Fruit fly (Drosophila melanogaster) whole organism, embryonic: ENCODE results near the gene CG11085.

ENCODE experiments used
- Aef1 ChIP-seq: fragments of 200-800 bp; sonication (Bioruptor generic); IDR thresholded peaks from 3 replicates; pipeline ENCODE4 v1.3.6; 2022; ENCODE audit warnings: missing biosample characterization, missing genetic modification characterization
- Atf3 ChIP-seq: fragments of 200-800 bp; sonication (Bioruptor generic); optimal IDR thresholded peaks from 3 replicates; lab custom pipeline; 2016; ENCODE audit warnings: missing biosample characterization, missing genetic modification characterization
- CG12071 ChIP-seq: fragments of 200-800 bp; sonication (Bioruptor generic); optimal IDR thresholded peaks from 3 replicates; lab custom pipeline; 2018; ENCODE audit warnings: missing biosample characterization, mild to moderate bottlenecking, missing genetic modification characterization
- CG15269 ChIP-seq: fragments of 200-800 bp; sonication (Bioruptor generic); optimal IDR thresholded peaks from 2 replicates; lab custom pipeline; 2018; ENCODE audit warnings: missing biosample characterization, mild to moderate bottlenecking, missing genetic modification characterization, moderate library complexity
- CG15479 ChIP-seq: fragments of 200-800 bp; sonication (Bioruptor generic); optimal IDR thresholded peaks from 3 replicates; lab custom pipeline; 2019; ENCODE audit warnings: missing biosample characterization, mild to moderate bottlenecking, missing genetic modification characterization, moderate library complexity
- CG17328 ChIP-seq: fragments of 200-800 bp; sonication (Bioruptor generic); IDR thresholded peaks from 2 replicates; pipeline ENCODE4 v1.3.6; 2022; ENCODE audit warnings: missing biosample characterization, missing genetic modification characterization
- CG2678 ChIP-seq: fragments of 200-800 bp; sonication (Bioruptor generic); optimal IDR thresholded peaks from 3 replicates; lab custom pipeline; 2019; ENCODE audit warnings: missing biosample characterization, mild to moderate bottlenecking, missing genetic modification characterization, moderate library complexity
- CG2875 ChIP-seq: fragments of 200-800 bp; sonication (Bioruptor generic); optimal IDR thresholded peaks from 2 replicates; lab custom pipeline; 2017; ENCODE audit warnings: missing biosample characterization, mild to moderate bottlenecking, missing genetic modification characterization, missing genetic modification reagents
- CG34376 ChIP-seq: fragments of 200-800 bp; sonication (Bioruptor generic); optimal IDR thresholded peaks from 2 replicates; lab custom pipeline; 2018; ENCODE audit warnings: missing biosample characterization, mild to moderate bottlenecking, missing genetic modification characterization
- CG34422 ChIP-seq: fragments of 200-800 bp; sonication (Bioruptor generic); IDR thresholded peaks from 3 replicates; pipeline ENCODE4 v1.3.6; 2022; ENCODE audit warnings: missing biosample characterization, missing genetic modification characterization
- CG4617 ChIP-seq: fragments of 200-800 bp; sonication (Bioruptor generic); optimal IDR thresholded peaks from 3 replicates; lab custom pipeline; 2016; ENCODE audit warnings: missing biosample characterization, missing genetic modification characterization, borderline replicate concordance
- CG6791 ChIP-seq: fragments of 200-800 bp; sonication (Bioruptor generic); IDR thresholded peaks from 3 replicates; pipeline ENCODE4 v1.3.6; 2022; ENCODE audit warnings: missing biosample characterization, missing genetic modification characterization; ENCODE audit not compliant: partially characterized antibody
- CG6854 ChIP-seq: fragments of 200-800 bp; sonication (Bioruptor generic); optimal IDR thresholded peaks from 3 replicates; lab custom pipeline; 2017; ENCODE audit warnings: missing biosample characterization, mild to moderate bottlenecking, missing genetic modification characterization
- CG8359 ChIP-seq: fragments of 200-800 bp; sonication (Bioruptor generic); optimal IDR thresholded peaks from 2 replicates; lab custom pipeline; 2017; ENCODE audit warnings: missing biosample characterization, mild to moderate bottlenecking, missing genetic modification characterization, borderline replicate concordance
- CG8478 ChIP-seq: fragments of >200 bp; optimal IDR thresholded peaks from 2 replicates; lab custom pipeline; 2018
- CG8924 ChIP-seq: fragments of 200-800 bp; optimal IDR thresholded peaks from 3 replicates; lab custom pipeline; 2019; ENCODE audit warnings: missing biosample characterization, mild to moderate bottlenecking, missing genetic modification characterization, moderate library complexity
- CG9727 ChIP-seq: fragments of 200-800 bp; sonication (Bioruptor generic); optimal IDR thresholded peaks from 3 replicates; lab custom pipeline; 2017; ENCODE audit warnings: missing biosample characterization, mild to moderate bottlenecking, missing genetic modification characterization
- CHES-1-like ChIP-seq: fragments of 200-800 bp; sonication (Bioruptor generic); optimal IDR thresholded peaks from 2 replicates; lab custom pipeline; 2016; ENCODE audit warnings: missing biosample characterization, missing genetic modification characterization
- D19B ChIP-seq: fragments of 200-800 bp; sonication (Bioruptor generic); optimal IDR thresholded peaks from 2 replicates; lab custom pipeline; 2017; ENCODE audit warnings: missing biosample characterization, mild to moderate bottlenecking, missing genetic modification characterization
- Dll ChIP-seq: fragments of 200-800 bp; sonication (Bioruptor generic); IDR thresholded peaks from 4 replicates; pipeline ENCODE4 v1.3.6; 2022; ENCODE audit warnings: missing biosample characterization, missing genetic modification characterization; ENCODE audit not compliant: partially characterized antibody
- Drgx ChIP-seq: fragments of 200-800 bp; sonication (Bioruptor generic); IDR thresholded peaks from 2 replicates; pipeline ENCODE4 v1.3.6; 2022; ENCODE audit warnings: missing biosample characterization, missing genetic modification characterization
- Fer1 ChIP-seq: fragments of 200-800 bp; sonication (Bioruptor generic); optimal IDR thresholded peaks from 2 replicates; lab custom pipeline; 2017; ENCODE audit warnings: missing biosample characterization, mild to moderate bottlenecking, missing genetic modification characterization
- MESR4 ChIP-seq: fragments of 200-800 bp; sonication (Bioruptor generic); optimal IDR thresholded peaks from 2 replicates; lab custom pipeline; 2018; ENCODE audit warnings: missing biosample characterization, mild to moderate bottlenecking, missing genetic modification characterization, moderate library complexity
- Myb ChIP-seq: fragments of 200-800 bp; sonication (Bioruptor generic); optimal IDR thresholded peaks from 2 replicates; lab custom pipeline; 2016; ENCODE audit warnings: missing biosample characterization, missing genetic modification characterization
- Side ChIP-seq: fragments of 200-800 bp; sonication (Bioruptor generic); optimal IDR thresholded peaks from 2 replicates; lab custom pipeline; 2016; ENCODE audit warnings: missing biosample characterization, missing genetic modification characterization
- Xrp1 ChIP-seq: fragments of 200-800 bp; sonication (Bioruptor generic); IDR thresholded peaks from 2 replicates; pipeline ENCODE4 v1.3.6; 2022; ENCODE audit warnings: missing biosample characterization, missing genetic modification characterization
- al ChIP-seq: fragments of 200-800 bp; sonication (Bioruptor generic); IDR thresholded peaks from 2 replicates; pipeline ENCODE4 v1.3.6; 2022; ENCODE audit warnings: missing biosample characterization, missing genetic modification characterization
- amos ChIP-seq: fragments of 200-800 bp; sonication (Bioruptor generic); IDR thresholded peaks from 2 replicates; pipeline ENCODE4 v1.3.6; 2022; ENCODE audit warnings: missing biosample characterization, missing genetic modification characterization; ENCODE audit not compliant: partially characterized antibody
- caup ChIP-seq: fragments of 200-800 bp; sonication (Bioruptor generic); optimal IDR thresholded peaks from 3 replicates; lab custom pipeline; 2017; ENCODE audit warnings: missing biosample characterization, mild to moderate bottlenecking, missing genetic modification characterization, moderate library complexity; ENCODE audit not compliant: severe bottlenecking
- dati ChIP-seq: fragments of 200-800 bp; sonication (Bioruptor generic); IDR thresholded peaks from 2 replicates; pipeline ENCODE4 v1.3.6; 2022; ENCODE audit warnings: missing biosample characterization, missing genetic modification characterization
- dmrt99B ChIP-seq: fragments of 200-800 bp; sonication (Bioruptor generic); optimal IDR thresholded peaks from 2 replicates; lab custom pipeline; 2018; ENCODE audit warnings: missing biosample characterization, mild to moderate bottlenecking, missing genetic modification characterization, moderate library complexity
- ewg ChIP-seq: fragments of 200-800 bp; sonication (Bioruptor generic); optimal IDR thresholded peaks from 3 replicates; lab custom pipeline; 2017; ENCODE audit warnings: mild to moderate bottlenecking, missing biosample characterization, missing genetic modification reagents, missing genetic modification characterization
- gce ChIP-seq: fragments of 200-800 bp; sonication (Bioruptor generic); IDR thresholded peaks from 3 replicates; pipeline ENCODE4 v1.3.6; 2022; ENCODE audit warnings: missing biosample characterization, missing genetic modification characterization
- luna ChIP-seq: fragments of 200-800 bp; sonication (Bioruptor generic); optimal IDR thresholded peaks from 2 replicates; lab custom pipeline; 2016; ENCODE audit warnings: missing biosample characterization, missing genetic modification characterization
- mam ChIP-seq: fragments of 200-800 bp; sonication (Bioruptor generic); optimal IDR thresholded peaks from 3 replicates; lab custom pipeline; 2016; ENCODE audit warnings: missing biosample characterization, missing genetic modification characterization
- nmo ChIP-seq: fragments of 200-800 bp; sonication (Bioruptor generic); optimal IDR thresholded peaks from 2 replicates; lab custom pipeline; 2018; ENCODE audit warnings: missing biosample characterization, mild to moderate bottlenecking, missing genetic modification characterization, moderate library complexity
- pan ChIP-seq, 4 experiments: fragments of >200 bp in 3 of 4; fragments of 200-800 bp in 1 of 4; sonication (Bioruptor generic) in 1 of 4; optimal IDR thresholded peaks in 3 of 4; IDR thresholded peaks in 1 of 4; 2 replicates each; pipeline versions ENCODE4 v1.3.6 to Lab custom; 2017 to 2022; ENCODE audit warnings: missing biosample characterization in 2 of 4, missing genetic modification characterization in 2 of 4, mixed read lengths in 1 of 4
- pho ChIP-seq: fragments of 200-800 bp; sonication (Bioruptor generic); optimal IDR thresholded peaks from 2 replicates; lab custom pipeline; 2016; ENCODE audit warnings: missing biosample characterization, missing genetic modification characterization
- sc ChIP-seq, 3 experiments: fragments of >200 bp in 2 of 3; fragments of 200-800 bp in 1 of 3; sonication (Bioruptor generic) in 1 of 3; optimal IDR thresholded peaks; 2 replicates in 2 of 3; 3 replicates in 1 of 3; lab custom pipeline; 2017; ENCODE audit warnings: mild to moderate bottlenecking in 1 of 3, missing biosample characterization in 1 of 3, missing genetic modification characterization in 1 of 3, missing genetic modification reagents in 1 of 3
- scrt ChIP-seq: fragments of 200-800 bp; sonication (Bioruptor generic); optimal IDR thresholded peaks from 2 replicates; lab custom pipeline; 2018; ENCODE audit warnings: missing biosample characterization, mild to moderate bottlenecking, missing genetic modification characterization, moderate library complexity
- sug ChIP-seq: fragments of 200-800 bp; optimal IDR thresholded peaks from 2 replicates; lab custom pipeline; 2019; ENCODE audit warnings: missing biosample characterization, mild to moderate bottlenecking, missing genetic modification characterization, moderate library complexity
- tna ChIP-seq: fragments of 200-800 bp; sonication (Bioruptor generic); IDR thresholded peaks from 2 replicates; pipeline ENCODE4 v1.3.6; 2022; ENCODE audit warnings: missing biosample characterization, missing genetic modification characterization; ENCODE audit not compliant: partially characterized antibody
- unc-4 ChIP-seq: fragments of 200-800 bp; sonication (Bioruptor generic); IDR thresholded peaks from 2 replicates; pipeline ENCODE4 v1.3.6; 2022; ENCODE audit warnings: missing biosample characterization, missing genetic modification characterization; ENCODE audit not compliant: partially characterized antibody
- unpg ChIP-seq: fragments of 200-800 bp; sonication (Bioruptor generic); optimal IDR thresholded peaks from 3 replicates; lab custom pipeline; 2018; ENCODE audit warnings: missing biosample characterization, mild to moderate bottlenecking, missing genetic modification characterization, moderate library complexity
- wek ChIP-seq: fragments of 200-800 bp; sonication (Bioruptor generic); optimal IDR thresholded peaks from 3 replicates; lab custom pipeline; 2018; ENCODE audit warnings: missing biosample characterization, mild to moderate bottlenecking, missing genetic modification characterization, moderate library complexity

Gene CG11085

DNA sequence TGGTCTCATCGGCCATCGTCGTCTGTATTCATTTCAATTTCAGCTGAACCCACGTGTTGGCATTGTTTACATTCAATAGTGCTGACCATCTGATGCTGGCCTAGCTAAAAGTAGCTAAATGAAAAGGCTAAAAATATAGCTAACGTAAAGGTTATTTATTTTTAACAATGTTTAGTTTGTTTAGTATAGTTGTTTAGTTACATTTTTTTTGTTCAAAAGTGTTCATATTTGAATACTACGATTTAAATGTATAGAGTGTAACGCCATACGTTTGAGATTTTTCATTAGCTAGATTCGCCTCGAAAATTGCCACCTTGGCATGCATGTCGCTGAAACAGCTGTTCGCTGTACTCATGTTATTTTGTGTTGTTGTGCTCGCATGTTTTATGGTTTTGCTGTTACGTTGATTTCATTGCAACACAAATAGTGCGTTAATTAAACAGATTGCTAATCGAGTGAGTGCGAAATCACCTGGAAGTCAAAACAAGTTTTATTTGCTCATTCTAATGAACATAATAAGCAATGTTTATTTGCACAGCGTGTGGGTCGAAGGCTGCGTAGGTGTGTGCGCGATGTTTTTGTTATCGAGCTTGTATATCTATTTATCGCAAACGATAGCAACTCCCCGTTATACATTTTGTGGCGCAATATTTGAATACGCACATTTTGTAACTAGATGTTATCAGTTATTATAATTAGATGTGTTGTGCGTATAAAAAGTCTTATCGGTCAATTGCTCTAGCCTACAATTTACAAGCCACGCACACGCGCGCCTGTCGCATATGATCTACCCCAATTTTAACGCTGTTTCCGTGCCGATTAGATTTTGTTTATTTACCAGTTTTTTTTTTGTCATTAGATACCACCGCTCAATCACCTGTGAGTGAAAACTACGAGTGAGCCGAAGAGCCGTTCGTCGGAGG, 4.3 kb upstream of the CG11085 start, which contains the start of the genes CG1463 and Fpgs1 (continued):
- TF ChIP-seq Dll (GFP tag; lab: Robert Waterston, UW) (peak; percentile 44; the same call in 1 of the 4 replicates), CG12071 (GFP tag; lab: Kevin White, UChicago) (no peak), caup (peak; percentile 21), unc-4 (GFP tag; lab: Robert Waterston, UW) (peak; percentile 60), tna (GFP tag; lab: Robert Waterston, UW) (peak; percentile 40; the same call in 1 of the 2 replicates), CG9727 (GFP tag; lab: Kevin White, UChicago) (no peak), Aef1 (GFP tag; lab: Robert Waterston, UW) (0 out of 3 replicates have a peak, but pooled peaks have one; percentile 22), amos (peak; percentile 63; the same call in 1 of the 2 replicates), CG6791 (GFP tag; lab: Robert Waterston, UW) (peak; percentile 47; the same call in 2 of the 3 replicates), Drgx (no peak), nmo (GFP tag; lab: Kevin White, UChicago) (peak; percentile 59), CG4617 (GFP tag; lab: Kevin White, UChicago) (no peak), MESR4 (GFP tag; lab: Kevin White, UChicago) (peak; percentile 11), scrt (GFP tag; lab: Kevin White, UChicago) (peak; percentile 6), ewg (GFP tag; lab: Kevin White, UChicago) (peak; percentile 32), mam (GFP tag; lab: Kevin White, UChicago) (peak; percentile 34), Myb (peak; percentile 33), gce (GFP tag; lab: Robert Waterston, UW) (peak; percentile 30; the same call in 1 of the 3 replicates), CHES-1-like (GFP tag; lab: Kevin White, UChicago) (peak; percentile 77), Fer1 (peak; percentile 49), pho (peak; percentile 32), dmrt99B (no peak), wek (GFP tag; lab: Kevin White, UChicago) (no peak), al (GFP tag; lab: Robert Waterston, UW) (peak; percentile 36; the same call in 1 of the 2 replicates), CG34422 (peak; percentile 47; the same call in 1 of the 3 replicates), pan (optimal IDR thresholded peaks at IDR 0.05; lab: Kevin White, UChicago) (no peak), pan (GFP tag; optimal IDR thresholded peaks at IDR 0.05 in 1 of 2, IDR thresholded peaks at IDR 0.05 in 1 of 2) (peak in 1 of 2 experiments; percentile 53)

DNA sequence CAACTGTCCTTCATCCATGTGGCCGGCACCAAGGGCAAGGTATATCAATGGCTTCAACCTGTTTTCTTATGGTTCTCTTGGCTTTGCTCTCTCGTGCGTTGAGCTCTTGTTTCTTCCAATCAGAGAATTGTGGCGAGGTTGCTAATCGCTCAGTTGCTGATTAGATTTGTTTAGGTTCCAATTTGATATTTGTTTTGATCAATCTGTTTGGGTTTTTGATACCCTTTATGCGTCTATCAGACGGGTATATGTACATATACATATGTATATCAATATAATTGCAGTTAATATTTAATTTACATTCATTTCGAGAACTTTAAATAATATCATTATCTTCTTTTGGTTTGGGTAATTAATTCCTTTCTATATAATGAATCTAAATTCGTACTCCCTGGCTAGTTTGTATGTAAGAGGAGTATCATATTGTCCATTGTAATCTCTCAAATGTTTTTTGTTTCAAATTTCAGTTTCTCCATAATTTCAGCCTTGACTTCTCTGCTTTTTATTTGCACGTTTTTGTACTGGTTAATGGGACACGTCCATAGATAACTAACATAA, 2.8 kb upstream of the CG11085 start:
- TF ChIP-seq CG17328 (no peak), D19B (GFP tag; lab: Kevin White, UChicago) (peak; percentile 79), CG34376 (GFP tag; lab: Kevin White, UChicago) (peak; percentile 13), al (GFP tag; lab: Robert Waterston, UW) (0 out of 2 replicates have a peak, but pooled peaks have one; percentile 6), luna (GFP tag; lab: Kevin White, UChicago) (no peak), CG2678 (peak; percentile 35), unpg (GFP tag; lab: Kevin White, UChicago) (no peak), sug (no peak), dati (GFP tag; lab: Robert Waterston, UW) (no peak), CG8478 (lab: Kevin White, UChicago) (no peak), CG15479 (GFP tag; lab: Kevin White, UChicago) (no peak), CG8924 (tag; lab: Kevin White, UChicago) (peak; percentile 23), CG2875 (GFP tag; lab: Kevin White, UChicago) (no peak), Xrp1 (peak; percentile 18; the same call in 1 of the 2 replicates), CG15269 (tag; lab: Kevin White, UChicago) (peak; percentile 8), CG6854 (GFP tag; lab: Kevin White, UChicago) (no peak), sc (optimal IDR thresholded peaks at IDR 0.05; lab: Kevin White, UChicago) (no peak), sc (GFP tag; optimal IDR thresholded peaks at IDR 0.05; lab: Kevin White, UChicago) (no peak), CG8359 (GFP tag; lab: Kevin White, UChicago) (no peak), Side (GFP tag; lab: Kevin White, UChicago) (no peak), Atf3 (no peak)
